Fruit fly (Drosophila melanogaster): ENCODE measurements around the gene Spg7.

- TF ChIP-seq psq (GFP tag; optimal IDR thresholded peaks at IDR 0.05), result no peak
- no peak for TF ChIP-seq Myc (optimal IDR thresholded peaks at IDR 0.05)
- no peak for TF ChIP-seq lola (GFP tag; optimal IDR thresholded peaks at IDR 0.05)
- no peak for TF ChIP-seq Dfd (GFP tag; optimal IDR thresholded peaks at IDR 0.05)
- no peak for TF ChIP-seq sv (GFP tag; optimal IDR thresholded peaks at IDR 0.05)
- no peak for TF ChIP-seq br (GFP tag; optimal IDR thresholded peaks at IDR 0.05)
- no peak for TF ChIP-seq N (GFP tag; optimal IDR thresholded peaks at IDR 0.05)
- no peak for TF ChIP-seq dmrt93B (GFP tag; optimal IDR thresholded peaks at IDR 0.05)
These were observed 9.5 kb upstream of the Spg7 start, which contains the start of gene CG2680 for dm6 chrX:2707377-2708090.

Measured in whole organism, wandering third instar larva.